Worm (Caenorhabditis elegans) whole organism, L4/young adult: ENCODE results near the gene C42D4.13.

ENCODE experiments used
- W03F9.2 ChIP-seq: fragments of 150-350 bp; optimal IDR thresholded peaks from 2 replicates; lab custom pipeline; 2014; ENCODE audit warnings: missing biosample characterization, missing genetic modification characterization
- dao-5 ChIP-seq: sonication (generic microtip); optimal IDR thresholded peaks from 2 replicates; lab custom pipeline; 2016; ENCODE audit warnings: missing genotype, missing genetic modification characterization, moderate library complexity, missing compliant biosample characterization
- him-1 ChIP-seq: sonication (generic microtip); optimal IDR thresholded peaks from 2 replicates; lab custom pipeline; 2016; ENCODE audit warnings: missing genotype, missing genetic modification reagents, missing genetic modification characterization, missing compliant biosample characterization

ce11 chrIV:7184597-7184996 lies 3.3 kb downstream of the C42D4.13 start, which contains the start of gene clec-179:
- TF ChIP-seq dao-5 (tag; lab: Kevin White, UChicago) (no peak), W03F9.2 (tag; lab: Kevin White, UChicago) (no peak), him-1 (tag; lab: Kevin White, UChicago) (no peak)
